Worm (Caenorhabditis elegans) whole organism, L1 larva: ENCODE data around the gene K11H3.5.
A peak's percentile ranks its signal among the peaks of the same experiment; 100 is the strongest.

Source experiments
- ces-1 ChIP-seq: fragments of 150-350 bp; optimal IDR thresholded peaks from 2 replicates; lab custom pipeline; 2014; ENCODE audit warnings: missing biosample characterization, missing genetic modification reagents, missing genetic modification characterization
- efl-1 ChIP-seq, 4 experiments: fragments of 150-350 bp; optimal IDR thresholded peaks in 3 of 4; peaks in 1 of 4; 1 replicate in 1 of 4; 2 replicates in 3 of 4; lab custom pipeline; 2014; ENCODE audit warnings: missing biosample characterization in 2 of 4, missing genetic modification characterization in 2 of 4, missing genetic modification reagents in 2 of 4
- efl-3 ChIP-seq: fragments of 200-800 bp; sonication (Bioruptor generic); optimal IDR thresholded peaks from 2 replicates; lab custom pipeline; 2018; ENCODE audit warnings: mild to moderate bottlenecking, missing genetic modification characterization, missing compliant biosample characterization
- egl-13 ChIP-seq: sonication (generic microtip); optimal IDR thresholded peaks from 2 replicates; lab custom pipeline; 2016; ENCODE audit warnings: missing genotype, missing genetic modification reagents, missing genetic modification characterization, missing compliant biosample characterization
- snpc-4 ChIP-seq: fragments of 150-350 bp; optimal IDR thresholded peaks from 2 replicates; lab custom pipeline; 2014; ENCODE audit warnings: missing biosample characterization, missing genetic modification characterization
- unc-130 ChIP-seq: fragments of 150-350 bp; optimal IDR thresholded peaks from 2 replicates; lab custom pipeline; 2017; ENCODE audit warnings: missing biosample characterization, missing genetic modification characterization, inconsistent platforms

ce11 chrIII:9851547-9851946 lies 8.0 kb downstream of the K11H3.5 start, which contains the start of gene K11H3.3:
- TF ChIP-seq ces-1 (GFP tag; lab: Kevin White, UChicago), result no peak
- TF ChIP-seq snpc-4 (tag; lab: Kevin White, UChicago), result no peak
- no peak for TF ChIP-seq egl-13 (tag; lab: Kevin White, UChicago)
- no peak for TF ChIP-seq efl-3 (GFP tag; lab: Kevin White, UChicago)
- no peak for TF ChIP-seq unc-130 (tag; lab: Kevin White, UChicago)
- TF ChIP-seq efl-1 (optimal IDR thresholded peaks at IDR 0.05; lab: Kevin White, UChicago), result no peak
- peak in 1 of 2 experiments; percentile 42 for TF ChIP-seq efl-1 (GFP tag; optimal IDR thresholded peaks at IDR 0.05 in 1 of 2; lab: Kevin White, UChicago)
